Worm (Caenorhabditis elegans) whole organism, L4/young adult: ENCODE data around the gene hpo-18.

Source experiments
- W03F9.2 ChIP-seq: fragments of 150-350 bp; optimal IDR thresholded peaks from 2 replicates; lab custom pipeline; 2014; ENCODE audit warnings: missing biosample characterization, missing genetic modification characterization
- dao-5 ChIP-seq: sonication (generic microtip); optimal IDR thresholded peaks from 2 replicates; lab custom pipeline; 2016; ENCODE audit warnings: missing genotype, missing genetic modification characterization, moderate library complexity, missing compliant biosample characterization
- him-1 ChIP-seq: sonication (generic microtip); optimal IDR thresholded peaks from 2 replicates; lab custom pipeline; 2016; ENCODE audit warnings: missing genotype, missing genetic modification reagents, missing genetic modification characterization, missing compliant biosample characterization

ce11 chrV:4373656-4374055, 27.4 kb upstream of the hpo-18 start:
- TF ChIP-seq him-1 (tag; lab: Kevin White, UChicago) (no peak), dao-5 (no peak), W03F9.2 (tag; lab: Kevin White, UChicago) (no peak)
